Worm (Caenorhabditis elegans) whole organism, L4 larva: ENCODE data around the gene F59A6.3.

Source experiments
- T20F7.1 ChIP-seq: fragments of 200-800 bp; sonication (Bioruptor generic); optimal IDR thresholded peaks from 2 replicates; lab custom pipeline; 2018; ENCODE audit warnings: mild to moderate bottlenecking, missing genetic modification characterization, missing compliant biosample characterization
- Y48G9A.11 ChIP-seq: fragments of 200-800 bp; sonication (Bioruptor generic); IDR thresholded peaks from 2 replicates; pipeline ENCODE4 v1.3.6; 2022; ENCODE audit warnings: missing genetic modification reagents, missing genetic modification characterization, missing compliant biosample characterization
- Y5F2A.4 ChIP-seq: fragments of 200-800 bp; sonication (Bioruptor generic); optimal IDR thresholded peaks from 2 replicates; lab custom pipeline; 2018; ENCODE audit warnings: mild to moderate bottlenecking, missing genetic modification characterization, missing compliant biosample characterization
- aha-1 ChIP-seq: fragments of 150-350 bp; peaks from one replicate; lab custom pipeline; 2014; ENCODE audit warnings: missing biosample characterization, missing genetic modification characterization
- ama-1 ChIP-seq: fragments of 150-350 bp; optimal IDR thresholded peaks from 2 replicates; lab custom pipeline; 2014; ENCODE audit warnings: inconsistent platforms, mixed read lengths
- ceh-20 ChIP-seq: fragments of 200-800 bp; sonication (Bioruptor generic); IDR thresholded peaks from 2 replicates; pipeline ENCODE4 v1.3.6; 2022; ENCODE audit warnings: missing genetic modification reagents, missing genetic modification characterization, missing compliant biosample characterization
- ceh-82 ChIP-seq: sonication (generic microtip); optimal IDR thresholded peaks from 2 replicates; lab custom pipeline; 2017; ENCODE audit warnings: missing biosample characterization, missing genetic modification characterization
- ctbp-1 ChIP-seq: fragments of 200-800 bp; sonication (Bioruptor generic); IDR thresholded peaks from 2 replicates; pipeline ENCODE4 v1.3.6; 2022; ENCODE audit warnings: missing genetic modification reagents, missing genetic modification characterization, missing compliant biosample characterization
- daf-16 ChIP-seq, 3 experiments: sonication (generic microtip); optimal IDR thresholded peaks; 2 replicates each; lab custom pipeline; 2016 to 2017; ENCODE audit warnings: missing genetic modification characterization in 3 of 3, missing genetic modification reagents in 3 of 3, mild to moderate bottlenecking in 2 of 3, missing compliant biosample characterization in 2 of 3, missing biosample characterization in 1 of 3, moderate library complexity in 1 of 3
- duxl-1 ChIP-seq: sonication (generic microtip); optimal IDR thresholded peaks from 2 replicates; lab custom pipeline; 2016; ENCODE audit warnings: mild to moderate bottlenecking, missing genetic modification characterization, moderate library complexity, missing compliant biosample characterization; ENCODE audit not compliant: poor library complexity
- dve-1 ChIP-seq: sonication (generic microtip); optimal IDR thresholded peaks from 2 replicates; lab custom pipeline; 2017; ENCODE audit warnings: antibody characterized with exemption, mild to moderate bottlenecking, missing genetic modification characterization, missing compliant biosample characterization; ENCODE audit not compliant: insufficient read depth
- egl-43 ChIP-seq: fragments of 200-800 bp; sonication (Bioruptor generic); IDR thresholded peaks from 2 replicates; pipeline ENCODE4 v1.3.6; 2022; ENCODE audit warnings: missing genetic modification reagents, missing genetic modification characterization, missing compliant biosample characterization
- fkh-10 ChIP-seq: fragments of 150-350 bp; optimal IDR thresholded peaks from 2 replicates; lab custom pipeline; 2014; ENCODE audit warnings: missing biosample characterization, missing genetic modification reagents, missing genetic modification characterization
- hlh-11 ChIP-seq: fragments of 200-800 bp; sonication (Bioruptor generic); optimal IDR thresholded peaks from 2 replicates; lab custom pipeline; 2018; ENCODE audit warnings: mild to moderate bottlenecking, missing genetic modification characterization, missing compliant biosample characterization
- lin-1 ChIP-seq: fragments of 200-800 bp; sonication (Bioruptor generic); IDR thresholded peaks from 2 replicates; pipeline ENCODE4 v1.3.6; 2022; ENCODE audit warnings: missing genetic modification reagents, missing genetic modification characterization, missing compliant biosample characterization
- lin-13 ChIP-seq: fragments of 150-350 bp; optimal IDR thresholded peaks from 2 replicates; lab custom pipeline; 2014; ENCODE audit warnings: missing biosample characterization, missing genetic modification reagents, missing genetic modification characterization
- lin-29 ChIP-seq: fragments of 200-800 bp; sonication (Bioruptor generic); IDR thresholded peaks from 2 replicates; pipeline ENCODE4 v1.3.6; 2022; ENCODE audit warnings: missing genetic modification reagents, missing genetic modification characterization, missing compliant biosample characterization
- lsy-2 ChIP-seq, 2 experiments: fragments of 150-350 bp in 1 of 2; sonication (generic microtip) in 1 of 2; optimal IDR thresholded peaks; 2 replicates each; lab custom pipeline; 2014 to 2017; ENCODE audit warnings: missing biosample characterization in 2 of 2, missing genetic modification characterization in 2 of 2
- madf-5 ChIP-seq, 2 experiments: fragments of 200-800 bp; sonication (Bioruptor generic); IDR thresholded peaks; 2 replicates each; pipeline ENCODE4 v1.3.6; 2022; ENCODE audit warnings: missing compliant biosample characterization in 2 of 2, missing genetic modification characterization in 2 of 2
- madf-9 ChIP-seq: fragments of 200-800 bp; sonication (Bioruptor generic); conservative IDR thresholded peaks from 2 replicates; pipeline ENCODE4 v1.3.6; 2022; ENCODE audit warnings: missing genetic modification reagents, missing genetic modification characterization, missing compliant biosample characterization
- nhr-10 ChIP-seq: fragments of 150-350 bp; optimal IDR thresholded peaks from 2 replicates; lab custom pipeline; 2014; ENCODE audit warnings: missing biosample characterization, missing genetic modification characterization
- nhr-237 ChIP-seq: sonication (generic microtip); optimal IDR thresholded peaks from 2 replicates; lab custom pipeline; 2017; ENCODE audit warnings: missing biosample characterization, missing genetic modification characterization
- nhr-28 ChIP-seq: fragments of 150-350 bp; optimal IDR thresholded peaks from 2 replicates; lab custom pipeline; 2014; ENCODE audit warnings: missing biosample characterization, missing genetic modification characterization
- nhr-42 ChIP-seq: fragments of 200-800 bp; sonication (Bioruptor generic); IDR thresholded peaks from 2 replicates; pipeline ENCODE4 v1.3.6; 2022; ENCODE audit warnings: missing genetic modification characterization, missing compliant biosample characterization
- nhr-48 ChIP-seq: sonication (generic microtip); optimal IDR thresholded peaks from 2 replicates; lab custom pipeline; 2016; ENCODE audit warnings: mild to moderate bottlenecking, missing genetic modification characterization, missing compliant biosample characterization
- nhr-77 ChIP-seq: fragments of 150-350 bp; optimal IDR thresholded peaks from 2 replicates; lab custom pipeline; 2014; ENCODE audit warnings: missing biosample characterization, missing genetic modification characterization
- pha-4 ChIP-seq, 2 experiments: fragments of 150-350 bp in 1 of 2; fragments of 200-800 bp in 1 of 2; sonication (Bioruptor generic) in 1 of 2; IDR thresholded peaks in 1 of 2; optimal IDR thresholded peaks in 1 of 2; 2 replicates each; pipeline versions ENCODE4 v1.3.6 to Lab custom; 2014 to 2022; ENCODE audit warnings: missing genetic modification characterization in 2 of 2, missing genetic modification reagents in 2 of 2, missing biosample characterization in 1 of 2, missing compliant biosample characterization in 1 of 2
- pqm-1 ChIP-seq: sonication (generic microtip); optimal IDR thresholded peaks from 2 replicates; lab custom pipeline; 2017; ENCODE audit warnings: missing biosample characterization, missing genetic modification characterization
- rbr-2 ChIP-seq: sonication (generic microtip); optimal IDR thresholded peaks from 2 replicates; lab custom pipeline; 2016; ENCODE audit warnings: missing genotype, missing genetic modification characterization, missing compliant biosample characterization
- unc-130 ChIP-seq: sonication (generic microtip); optimal IDR thresholded peaks from 2 replicates; lab custom pipeline; 2016; ENCODE audit warnings: missing genetic modification reagents, missing genetic modification characterization, missing compliant biosample characterization
- unc-62 ChIP-seq, 3 experiments: fragments of 150-350 bp in 1 of 3; sonication (generic microtip); optimal IDR thresholded peaks in 2 of 3; peaks in 1 of 3; 1 replicate in 1 of 3; 2 replicates in 2 of 3; lab custom pipeline; 2014 to 2017; ENCODE audit warnings: missing biosample characterization in 3 of 3, missing genetic modification characterization in 3 of 3, missing genetic modification reagents in 3 of 3, missing genotype in 1 of 3
- zag-1 ChIP-seq: fragments of 150-350 bp; optimal IDR thresholded peaks from 2 replicates; lab custom pipeline; 2014; ENCODE audit warnings: missing biosample characterization, missing genetic modification characterization
- zip-2 ChIP-seq: fragments of 150-350 bp; optimal IDR thresholded peaks from 2 replicates; lab custom pipeline; 2014; ENCODE audit warnings: missing biosample characterization, missing genetic modification characterization
- ztf-11 ChIP-seq: fragments of 150-350 bp; optimal IDR thresholded peaks from 2 replicates; lab custom pipeline; 2014; ENCODE audit warnings: missing biosample characterization, missing genetic modification characterization
- ztf-7 ChIP-seq: fragments of 150-350 bp; optimal IDR thresholded peaks from 2 replicates; lab custom pipeline; 2014; ENCODE audit warnings: missing biosample characterization, missing genetic modification characterization

The F59A6.3 gene

DNA sequence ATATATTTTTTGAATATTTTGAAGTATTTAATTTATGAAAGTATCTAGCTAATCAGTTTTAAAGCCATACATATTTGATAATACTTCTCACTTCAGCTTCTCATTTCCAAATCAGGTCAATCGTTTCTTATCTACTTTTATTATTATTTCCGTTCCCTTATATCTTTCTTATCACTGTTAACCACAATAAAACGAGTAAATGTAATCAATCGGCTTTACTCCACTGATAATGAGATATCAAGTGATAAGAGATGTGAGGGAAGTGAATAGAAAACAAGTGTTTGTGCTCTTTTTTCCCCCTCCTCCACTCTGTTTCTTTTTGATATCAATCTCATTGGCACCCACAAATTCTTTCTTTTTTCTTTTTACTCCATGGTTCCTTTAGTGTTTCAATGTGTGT is 41.6 kb upstream of the F59A6.3 start (continued):
- TF ChIP-seq dve-1 (tag; lab: Kevin White, UChicago) (peak; percentile 76), lin-13 (GFP tag; lab: Kevin White, UChicago) (no peak), madf-5 (GFP tag; IDR thresholded peaks at IDR 0.05; lab: Robert Waterston, UW) (no peak), ceh-82 (tag; lab: Kevin White, UChicago) (no peak), fkh-10 (GFP tag; lab: Kevin White, UChicago) (no peak), pqm-1 (tag; lab: Kevin White, UChicago) (peak; percentile 14), zip-2 (tag; lab: Kevin White, UChicago) (no peak), T20F7.1 (GFP tag; lab: Kevin White, UChicago) (no peak), Y48G9A.11 (GFP tag; lab: Robert Waterston, UW) (no peak), Y5F2A.4 (GFP tag; lab: Kevin White, UChicago) (no peak), nhr-28 (peak; percentile 15), duxl-1 (tag; lab: Kevin White, UChicago) (no peak)
- TF ChIP-seq, all 104 proteins: peak for 6

DNA sequence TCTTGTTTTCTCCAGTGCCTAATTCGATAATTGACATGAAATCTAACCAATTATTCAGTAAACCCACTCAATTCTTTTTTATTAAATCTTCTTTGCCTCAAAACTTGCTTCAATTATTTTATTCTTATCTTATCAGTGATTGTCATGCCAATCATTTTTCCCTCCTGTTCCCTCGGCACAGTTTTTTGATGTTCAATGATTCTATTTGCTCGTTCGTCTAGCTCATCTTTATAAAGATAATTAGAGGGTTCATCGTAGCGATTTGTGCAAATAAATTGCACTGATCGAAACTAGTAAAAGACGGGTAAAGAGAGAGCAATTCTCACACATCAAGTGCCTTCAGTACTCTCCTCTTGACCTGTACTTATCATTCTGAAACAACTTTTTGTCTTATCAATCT is 40.5 kb upstream of the F59A6.3 start:
- peak; percentile 68 for TF ChIP-seq pqm-1 (tag; lab: Kevin White, UChicago)
- no peak for TF ChIP-seq nhr-28
- no peak for TF ChIP-seq ctbp-1 (GFP tag; lab: Robert Waterston, UW)
- peak; percentile 20 for TF ChIP-seq hlh-11 (tag; lab: Kevin White, UChicago)
- no peak for TF ChIP-seq zag-1 (tag; lab: Kevin White, UChicago)

DNA sequence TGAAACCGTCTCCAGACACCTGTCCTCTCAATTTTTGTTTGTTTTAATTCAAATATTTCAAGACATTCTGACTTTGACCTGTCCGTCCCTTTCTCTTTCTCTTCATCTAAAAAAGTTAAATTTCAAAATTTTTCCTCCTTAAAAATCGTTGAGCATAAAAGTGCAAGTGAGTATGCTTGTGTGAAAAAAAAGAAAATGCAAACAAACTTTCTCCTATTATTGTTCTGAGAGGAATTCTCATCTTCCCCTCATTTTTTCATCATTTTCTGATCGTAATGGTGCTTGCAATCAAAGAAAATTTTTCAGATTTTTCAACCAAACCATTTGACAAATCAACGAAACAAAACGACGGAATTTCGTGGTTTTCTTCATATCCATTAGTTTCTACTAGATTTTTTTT is 39.3 kb upstream of the F59A6.3 start, which contains the start of gene shc-2:
Gene shc-2, plus strand, starts transcription at position 301 of the 400 bp plus-strand sequence.
- TF ChIP-seq nhr-48 (tag; lab: Kevin White, UChicago) (no peak), madf-9 (no peak), ceh-20 (no peak), unc-130 (GFP tag; lab: Kevin White, UChicago) (no peak), pha-4 (GFP tag; IDR thresholded peaks at IDR 0.05; lab: Robert Waterston, UW) (no peak), pha-4 (tag; optimal IDR thresholded peaks at IDR 0.05; lab: Kevin White, UChicago) (no peak), aha-1 (no peak)
- TF ChIP-seq, all 104 proteins: peak for 0

DNA sequence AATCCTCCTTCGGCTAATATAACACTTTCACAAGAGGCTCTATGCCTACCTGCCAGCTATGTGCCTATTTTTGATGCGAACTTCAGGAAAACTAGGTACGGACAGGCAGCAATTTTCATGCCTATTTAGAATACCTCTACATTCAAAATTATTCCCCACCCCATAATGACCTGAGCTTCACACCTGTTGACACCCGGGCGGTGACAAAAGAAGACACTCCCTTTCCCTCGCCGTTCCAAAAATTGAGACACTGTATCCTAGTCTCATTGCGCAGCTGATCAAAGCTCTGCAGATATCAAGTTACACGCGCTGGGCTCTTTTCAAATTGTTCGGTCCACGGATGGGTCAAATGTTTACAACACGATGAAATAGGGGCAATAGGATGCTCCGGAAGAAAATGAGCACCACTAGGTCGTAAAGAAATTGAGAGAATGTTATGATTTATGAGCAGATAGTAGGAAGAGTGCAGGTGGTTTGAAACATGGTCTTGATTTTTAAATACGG is 33.6 kb upstream of the F59A6.3 start:
- no peak for TF ChIP-seq unc-130 (GFP tag; lab: Kevin White, UChicago)
- no peak for TF ChIP-seq ama-1 (lab: Kevin White, UChicago)
- TF ChIP-seq aha-1, result peak; percentile 86

DNA sequence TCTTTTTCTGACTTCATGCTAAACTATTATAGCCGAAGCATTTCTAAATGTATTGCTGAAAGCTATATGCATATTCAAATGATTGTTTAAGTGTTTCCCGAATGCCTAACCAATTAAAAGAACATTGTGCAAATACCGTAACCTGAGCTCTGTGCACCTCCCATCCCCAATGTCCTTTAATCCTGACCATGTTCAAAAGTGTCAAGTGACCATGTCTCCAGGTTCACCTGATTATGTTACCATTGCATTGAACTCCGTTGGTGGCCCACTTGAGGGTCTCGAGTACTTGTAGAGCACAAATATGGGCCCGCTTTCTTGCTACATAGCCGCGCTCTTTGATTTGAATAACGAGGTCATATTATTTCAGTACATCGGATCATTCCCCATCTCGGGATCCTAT is 32.8 kb upstream of the F59A6.3 start:
- TF ChIP-seq unc-62 (GFP tag; optimal IDR thresholded peaks at IDR 0.05 in 1 of 2; lab: Kevin White, UChicago) (no peak), unc-62 (tag; optimal IDR thresholded peaks at IDR 0.05; lab: Kevin White, UChicago) (no peak), lin-13 (GFP tag; lab: Kevin White, UChicago) (no peak), madf-9 (no peak), lin-29 (no peak), egl-43 (GFP tag; lab: Robert Waterston, UW) (no peak), nhr-42 (GFP tag; lab: Robert Waterston, UW) (no peak), lin-1 (GFP tag; lab: Robert Waterston, UW) (no peak), Y48G9A.11 (GFP tag; lab: Robert Waterston, UW) (no peak), nhr-77 (tag; lab: Kevin White, UChicago) (no peak), nhr-10 (tag; lab: Kevin White, UChicago) (no peak), daf-16 (GFP tag; optimal IDR thresholded peaks at IDR 0.05; lab: Kevin White, UChicago) (no peak), daf-16 (tag; optimal IDR thresholded peaks at IDR 0.05; lab: Kevin White, UChicago) (no peak), ztf-7 (tag; lab: Kevin White, UChicago) (no peak), rbr-2 (no peak), ceh-20 (no peak), ztf-11 (tag; lab: Kevin White, UChicago) (no peak), hlh-11 (tag; lab: Kevin White, UChicago) (no peak), lsy-2 (tag; optimal IDR thresholded peaks at IDR 0.05; lab: Kevin White, UChicago) (no peak), pqm-1 (tag; lab: Kevin White, UChicago) (no peak), nhr-237 (tag; lab: Kevin White, UChicago) (no peak)
